Fruit fly (Drosophila melanogaster) whole organism, embryonic: Measurements from ENCODE around the gene mRpL39.

Experiments
- Awh ChIP-seq: fragments of 200-800 bp; sonication (Bioruptor generic); IDR thresholded peaks from 2 replicates; pipeline ENCODE4, ENCODE4 v1.3.6; 2022; ENCODE audit warnings: missing biosample characterization, missing genetic modification characterization
- C15 ChIP-seq: fragments of 200-800 bp; sonication (Bioruptor generic); IDR thresholded peaks from 3 replicates; pipeline ENCODE4 v1.3.6; 2022; ENCODE audit warnings: missing biosample characterization, missing genetic modification characterization
- CG11560 ChIP-seq: fragments of 200-800 bp; sonication (Bioruptor generic); IDR thresholded peaks from 3 replicates; pipeline ENCODE4 v1.3.6; 2022; ENCODE audit warnings: missing biosample characterization, missing genetic modification characterization
- CG1233 ChIP-seq: fragments of 200-800 bp; sonication (Bioruptor generic); optimal IDR thresholded peaks from 4 replicates; lab custom pipeline; 2018; ENCODE audit warnings: missing biosample characterization, mild to moderate bottlenecking, missing genetic modification characterization
- CG14965 ChIP-seq: fragments of 200-800 bp; sonication (Bioruptor generic); optimal IDR thresholded peaks from 2 replicates; lab custom pipeline; 2016; ENCODE audit warnings: missing biosample characterization, missing genetic modification characterization, borderline replicate concordance
- CG18476 ChIP-seq: fragments of 200-800 bp; sonication (Bioruptor generic); optimal IDR thresholded peaks from 2 replicates; lab custom pipeline; 2016; ENCODE audit warnings: missing biosample characterization, mild to moderate bottlenecking, missing genetic modification characterization
- CG31365 ChIP-seq: fragments of 200-800 bp; sonication (Bioruptor generic); optimal IDR thresholded peaks from 2 replicates; lab custom pipeline; 2018; ENCODE audit warnings: missing biosample characterization, mild to moderate bottlenecking, missing genetic modification characterization
- CG31441 ChIP-seq: fragments of 200-800 bp; sonication (Bioruptor generic); IDR thresholded peaks from 2 replicates; pipeline ENCODE4 v1.3.6; 2022; ENCODE audit warnings: missing biosample characterization, missing genetic modification characterization
- CG34224 ChIP-seq: fragments of 200-800 bp; sonication (Bioruptor generic); IDR thresholded peaks from 3 replicates; pipeline ENCODE4 v1.3.6; 2022; ENCODE audit warnings: missing biosample characterization, missing genetic modification characterization; ENCODE audit not compliant: partially characterized antibody
- CG3995 ChIP-seq: fragments of 200-800 bp; sonication (Bioruptor generic); optimal IDR thresholded peaks from 3 replicates; lab custom pipeline; 2016; ENCODE audit warnings: missing biosample characterization, missing genetic modification characterization
- CG4617 ChIP-seq: fragments of 200-800 bp; sonication (Bioruptor generic); optimal IDR thresholded peaks from 3 replicates; lab custom pipeline; 2016; ENCODE audit warnings: missing biosample characterization, missing genetic modification characterization, borderline replicate concordance
- CG5245 ChIP-seq: fragments of 200-800 bp; sonication (Bioruptor generic); optimal IDR thresholded peaks from 3 replicates; lab custom pipeline; 2016; ENCODE audit warnings: missing biosample characterization, missing genetic modification characterization
- CG6272 ChIP-seq: fragments of 200-800 bp; sonication (Bioruptor generic); IDR thresholded peaks from 2 replicates; pipeline ENCODE4 v1.3.6; 2022; ENCODE audit warnings: missing biosample characterization, missing genetic modification characterization
- CG7556 ChIP-seq: fragments of 200-800 bp; sonication (Bioruptor generic); optimal IDR thresholded peaks from 2 replicates; lab custom pipeline; 2017; ENCODE audit warnings: missing biosample characterization, mild to moderate bottlenecking, missing genetic modification characterization
- CG7745 ChIP-seq: fragments of 200-800 bp; sonication (Bioruptor generic); optimal IDR thresholded peaks from 2 replicates; lab custom pipeline; 2018; ENCODE audit warnings: missing biosample characterization, mild to moderate bottlenecking, missing genetic modification characterization, moderate library complexity
- CG8924 ChIP-seq: fragments of 200-800 bp; optimal IDR thresholded peaks from 3 replicates; lab custom pipeline; 2019; ENCODE audit warnings: missing biosample characterization, mild to moderate bottlenecking, missing genetic modification characterization, moderate library complexity
- CG9932 ChIP-seq: fragments of 200-800 bp; sonication (Bioruptor generic); IDR thresholded peaks from 2 replicates; pipeline ENCODE4 v1.3.6; 2022; ENCODE audit warnings: missing biosample characterization, missing genetic modification characterization
- Ets65A ChIP-seq: fragments of 200-800 bp; sonication (Bioruptor generic); peaks from one replicate; lab custom pipeline; 2016; ENCODE audit warnings: missing biosample characterization, missing genetic modification characterization
- H2.0 ChIP-seq: fragments of 200-800 bp; sonication (Bioruptor generic); IDR thresholded peaks from 2 replicates; pipeline ENCODE4 v1.3.6; 2022; ENCODE audit warnings: missing biosample characterization, missing genetic modification characterization
- MBD-R2 ChIP-seq: fragments of 200-800 bp; sonication (Bioruptor generic); IDR thresholded peaks from 2 replicates; pipeline ENCODE4 v1.3.6; 2022; ENCODE audit warnings: missing biosample characterization, missing genetic modification characterization
- Meics ChIP-seq: fragments of 200-800 bp; sonication (Bioruptor generic); optimal IDR thresholded peaks from 2 replicates; lab custom pipeline; 2017; ENCODE audit warnings: missing biosample characterization, mild to moderate bottlenecking, missing genetic modification characterization
- Myb ChIP-seq: fragments of 200-800 bp; sonication (Bioruptor generic); optimal IDR thresholded peaks from 2 replicates; lab custom pipeline; 2016; ENCODE audit warnings: missing biosample characterization, missing genetic modification characterization
- Neu2 ChIP-seq: fragments of 200-800 bp; sonication (Bioruptor generic); optimal IDR thresholded peaks from 3 replicates; lab custom pipeline; 2016; ENCODE audit warnings: missing biosample characterization, missing genetic modification characterization, borderline replicate concordance
- Nf-YB ChIP-seq: fragments of 200-800 bp; sonication (Bioruptor generic); optimal IDR thresholded peaks from 3 replicates; lab custom pipeline; 2019; ENCODE audit warnings: missing biosample characterization, mild to moderate bottlenecking, missing genetic modification characterization, moderate library complexity
- Oli ChIP-seq: fragments of 200-800 bp; sonication (Bioruptor generic); optimal IDR thresholded peaks from 2 replicates; lab custom pipeline; 2018; ENCODE audit warnings: missing biosample characterization, mild to moderate bottlenecking, missing genetic modification characterization, moderate library complexity
- Sry-β ChIP-seq: fragments of 200-800 bp; sonication (Bioruptor generic); optimal IDR thresholded peaks from 2 replicates; lab custom pipeline; 2018; ENCODE audit warnings: missing biosample characterization, mild to moderate bottlenecking, missing genetic modification characterization, moderate library complexity
- Taf1 ChIP-seq: fragments of 200-800 bp; sonication (Bioruptor generic); IDR thresholded peaks from 2 replicates; pipeline ENCODE4 v1.3.6; 2022; ENCODE audit warnings: missing biosample characterization, missing genetic modification characterization
- aop ChIP-seq: fragments of 200-800 bp; sonication (Bioruptor generic); IDR thresholded peaks from 2 replicates; pipeline ENCODE4 v1.3.6; 2022; ENCODE audit warnings: missing biosample characterization, missing genetic modification characterization
- ato ChIP-seq: fragments of 200-800 bp; sonication (Bioruptor generic); IDR thresholded peaks from 2 replicates; pipeline ENCODE4 v1.3.6; 2022; ENCODE audit warnings: missing biosample characterization, missing genetic modification characterization; ENCODE audit not compliant: partially characterized antibody
- bsh ChIP-seq, 2 experiments: fragments of 200-800 bp; sonication (Bioruptor generic); optimal IDR thresholded peaks; 2 replicates each; lab custom pipeline; 2017 to 2018; ENCODE audit warnings: mild to moderate bottlenecking in 2 of 2, missing biosample characterization in 2 of 2, missing genetic modification characterization in 2 of 2, moderate library complexity in 1 of 2
- cad ChIP-seq: fragments of >200 bp; optimal IDR thresholded peaks from 2 replicates; lab custom pipeline; 2017; ENCODE audit warnings: missing biosample characterization, missing genetic modification characterization
- esg ChIP-seq: fragments of 200-800 bp; sonication (Bioruptor generic); conservative IDR thresholded peaks from 2 replicates; pipeline ENCODE4 v1.3.6; 2022; ENCODE audit warnings: missing biosample characterization, missing genetic modification characterization
- fru ChIP-seq: fragments of >200 bp; optimal IDR thresholded peaks from 2 replicates; lab custom pipeline; 2017
- gcm ChIP-seq: fragments of 200-800 bp; sonication (Bioruptor generic); optimal IDR thresholded peaks from 2 replicates; lab custom pipeline; 2019; ENCODE audit warnings: missing biosample characterization, mild to moderate bottlenecking, missing genetic modification characterization, moderate library complexity
- gsb-n ChIP-seq: fragments of 200-800 bp; sonication (Bioruptor generic); optimal IDR thresholded peaks from 3 replicates; lab custom pipeline; 2018; ENCODE audit warnings: missing biosample characterization, mild to moderate bottlenecking, missing genetic modification characterization
- hb ChIP-seq: fragments of 200-800 bp; sonication (Bioruptor generic); IDR thresholded peaks from 3 replicates; pipeline ENCODE4 v1.3.6; 2022; ENCODE audit warnings: missing biosample characterization, missing genetic modification characterization; ENCODE audit not compliant: partially characterized antibody
- hbn ChIP-seq: fragments of 200-800 bp; sonication (Bioruptor generic); IDR thresholded peaks from 2 replicates; pipeline ENCODE4 v1.3.6; 2022; ENCODE audit warnings: missing biosample characterization, missing genetic modification characterization; ENCODE audit not compliant: partially characterized antibody
- hth ChIP-seq: fragments of >200 bp; optimal IDR thresholded peaks from 2 replicates; lab custom pipeline; 2017; ENCODE audit warnings: inconsistent platforms
- inv ChIP-seq: fragments of 200-800 bp; sonication (Bioruptor generic); IDR thresholded peaks from 2 replicates; pipeline ENCODE4 v1.3.6; 2022; ENCODE audit warnings: missing biosample characterization, missing genetic modification characterization; ENCODE audit not compliant: partially characterized antibody
- maf-S ChIP-seq: fragments of 200-800 bp; sonication (Bioruptor generic); optimal IDR thresholded peaks from 2 replicates; lab custom pipeline; 2016; ENCODE audit warnings: missing biosample characterization, missing genetic modification characterization
- mam ChIP-seq: fragments of 200-800 bp; sonication (Bioruptor generic); optimal IDR thresholded peaks from 3 replicates; lab custom pipeline; 2016; ENCODE audit warnings: missing biosample characterization, missing genetic modification characterization
- mld ChIP-seq: fragments of 200-800 bp; sonication (Bioruptor generic); IDR thresholded peaks from 3 replicates; pipeline ENCODE4 v1.3.6; 2022; ENCODE audit warnings: missing biosample characterization, missing genetic modification characterization; ENCODE audit not compliant: partially characterized antibody
- nom ChIP-seq: fragments of 200-800 bp; sonication (Bioruptor generic); optimal IDR thresholded peaks from 2 replicates; lab custom pipeline; 2017; ENCODE audit warnings: missing biosample characterization, missing genetic modification characterization, mild to moderate bottlenecking, moderate library complexity, missing genetic modification reagents
- pb ChIP-seq: fragments of 200-800 bp; sonication (Bioruptor generic); optimal IDR thresholded peaks from 3 replicates; lab custom pipeline; 2016; ENCODE audit warnings: missing biosample characterization, missing genetic modification characterization
- repo ChIP-seq: fragments of 200-800 bp; sonication (Bioruptor generic); optimal IDR thresholded peaks from 2 replicates; lab custom pipeline; 2016; ENCODE audit warnings: missing biosample characterization, missing genetic modification characterization
- row ChIP-seq: fragments of 200-800 bp; sonication (Bioruptor generic); IDR thresholded peaks from 3 replicates; pipeline ENCODE4 v1.3.6; 2022; ENCODE audit warnings: missing biosample characterization, missing genetic modification characterization
- run ChIP-seq: fragments of 200-800 bp; sonication (Bioruptor generic); optimal IDR thresholded peaks from 3 replicates; lab custom pipeline; 2018; ENCODE audit warnings: missing biosample characterization, mild to moderate bottlenecking, missing genetic modification characterization
- sim ChIP-seq: fragments of 200-800 bp; sonication (Bioruptor generic); IDR thresholded peaks from 2 replicates; pipeline ENCODE4 v1.3.6; 2022; ENCODE audit warnings: missing biosample characterization, missing genetic modification characterization
- stwl ChIP-seq: fragments of 200-800 bp; sonication (Bioruptor generic); optimal IDR thresholded peaks from 3 replicates; lab custom pipeline; 2018; ENCODE audit warnings: missing biosample characterization, mild to moderate bottlenecking, missing genetic modification characterization, moderate library complexity
- tio ChIP-seq: fragments of 200-800 bp; sonication (Bioruptor generic); optimal IDR thresholded peaks from 2 replicates; lab custom pipeline; 2017; ENCODE audit warnings: missing biosample characterization, missing genetic modification characterization, inconsistent platforms
- vnd ChIP-seq: fragments of 200-800 bp; sonication (Bioruptor generic); IDR thresholded peaks from 3 replicates; pipeline ENCODE4 v1.3.6; 2022; ENCODE audit warnings: missing biosample characterization, missing genetic modification characterization; ENCODE audit not compliant: partially characterized antibody
- vvl ChIP-seq: fragments of 200-800 bp; sonication (Bioruptor generic); IDR thresholded peaks from 2 replicates; pipeline ENCODE4 v1.3.6; 2022; ENCODE audit warnings: missing biosample characterization, missing genetic modification characterization
- yki ChIP-seq: fragments of >200 bp; optimal IDR thresholded peaks from 3 replicates; lab custom pipeline; 2018

The mRpL39 gene

DNA sequence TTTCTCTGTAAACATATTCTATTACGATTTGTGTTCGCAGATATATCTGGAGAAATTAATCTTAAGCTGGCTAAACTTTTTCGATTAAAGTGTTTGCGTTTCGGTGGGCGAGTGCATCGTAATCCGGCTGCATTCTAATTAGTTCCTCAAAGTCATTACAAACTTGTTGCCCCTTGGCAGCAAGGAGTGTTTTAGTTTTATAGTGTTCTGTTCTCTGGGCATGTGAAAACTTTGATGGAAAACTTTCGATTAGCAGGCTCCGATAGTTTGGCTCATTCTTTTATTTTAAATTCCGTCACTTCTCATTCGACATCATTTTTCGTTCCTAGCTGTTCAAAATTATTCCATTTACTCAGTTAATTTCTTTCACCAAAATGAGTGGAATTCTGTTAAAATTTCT lies 23.7 kb upstream of the mRpL39 start, which contains the start of gene CG32148:
Gene CG32148 (plus strand): TSS at position 301 of the 400 bp plus-strand sequence.
- TF ChIP-seq H2.0 = no peak
- TF ChIP-seq CG5245 (GFP tag; lab: Kevin White, UChicago) = no peak
- no peak for TF ChIP-seq CG11560
- no peak for TF ChIP-seq fru
- TF ChIP-seq Neu2 = no peak
- no peak for TF ChIP-seq esg
- TF ChIP-seq gcm (GFP tag; lab: Kevin White, UChicago) = no peak
- TF ChIP-seq Meics = no peak
- no peak for TF ChIP-seq C15 (GFP tag; lab: Robert Waterston, UW)
- no peak for TF ChIP-seq Sry-β (GFP tag; lab: Kevin White, UChicago)
- no peak for TF ChIP-seq Awh (GFP tag; lab: Robert Waterston, UW)
- TF ChIP-seq ato (GFP tag; lab: Robert Waterston, UW) = no peak
- no peak for TF ChIP-seq Taf1
- TF ChIP-seq vvl = no peak
- TF ChIP-seq CG9932 (GFP tag; lab: Robert Waterston, UW) = no peak

DNA sequence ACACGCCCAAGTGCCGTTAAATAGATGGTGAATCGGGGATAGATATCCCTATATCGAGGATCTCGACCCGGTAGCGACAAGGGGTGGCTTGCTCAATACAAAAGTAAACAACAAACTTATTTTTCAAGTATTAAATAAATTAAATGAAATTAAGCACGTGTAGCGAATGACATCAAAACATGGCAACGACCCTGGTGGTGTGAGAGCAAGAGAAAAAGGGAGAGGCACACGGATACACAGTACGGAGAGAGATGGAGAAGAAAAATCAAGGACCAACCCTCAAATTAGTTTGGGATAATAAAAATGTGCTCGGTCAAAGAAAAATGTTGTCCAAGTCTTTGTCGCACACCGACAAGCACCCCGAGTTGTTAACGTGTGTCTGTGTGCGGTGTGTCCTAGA lies 21.5 kb upstream of the mRpL39 start:
- peak; percentile 93 for TF ChIP-seq gsb-n (tag; lab: Kevin White, UChicago)
- TF ChIP-seq yki (lab: Kevin White, UChicago) = no peak
- peak; percentile 75 for TF ChIP-seq CG7745 (tag; lab: Kevin White, UChicago)
- no peak for TF ChIP-seq CG31365
- no peak for TF ChIP-seq Oli (tag; lab: Kevin White, UChicago)
- no peak for TF ChIP-seq tio
- TF ChIP-seq CG7556 (GFP tag; lab: Kevin White, UChicago) = no peak
- no peak for TF ChIP-seq CG3995 (GFP tag; lab: Kevin White, UChicago)
- TF ChIP-seq CG34224 (GFP tag; lab: Robert Waterston, UW) = no peak
- TF ChIP-seq aop (GFP tag; lab: Robert Waterston, UW) = no peak
- no peak for TF ChIP-seq CG14965 (GFP tag; lab: Kevin White, UChicago)
- no peak for TF ChIP-seq CG31441
- TF ChIP-seq CG18476 = no peak
- no peak for TF ChIP-seq bsh (GFP tag; optimal IDR thresholded peaks at IDR 0.05; lab: Kevin White, UChicago)
- TF ChIP-seq vnd (GFP tag; lab: Robert Waterston, UW) = no peak
- no peak for TF ChIP-seq repo
- peak; percentile 73 for TF ChIP-seq Nf-YB
- TF ChIP-seq hth (lab: Kevin White, UChicago) = no peak
- no peak for TF ChIP-seq mam
- no peak for TF ChIP-seq CG4617
- no peak for TF ChIP-seq hb
- no peak for TF ChIP-seq pb (GFP tag; lab: Kevin White, UChicago)
- TF ChIP-seq mld (GFP tag; lab: Robert Waterston, UW) = no peak
- TF ChIP-seq CG8924 (tag; lab: Kevin White, UChicago) = peak; percentile 59
- TF ChIP-seq Myb = no peak
- TF ChIP-seq row (GFP tag; lab: Robert Waterston, UW) = no peak
- TF ChIP-seq stwl (tag; lab: Kevin White, UChicago) = no peak
- no peak for TF ChIP-seq CG6272 (GFP tag; lab: Robert Waterston, UW)
- no peak for TF ChIP-seq sim (GFP tag; lab: Robert Waterston, UW)
- TF ChIP-seq CG1233 (GFP tag; lab: Kevin White, UChicago) = no peak
- TF ChIP-seq maf-S = no peak
- no peak for TF ChIP-seq inv (GFP tag; lab: Robert Waterston, UW)
- TF ChIP-seq Ets65A (GFP tag; lab: Kevin White, UChicago) = no peak
- no peak for TF ChIP-seq MBD-R2 (GFP tag; lab: Robert Waterston, UW)
- no peak for TF ChIP-seq nom (GFP tag; lab: Kevin White, UChicago)
- TF ChIP-seq cad (GFP tag; lab: Kevin White, UChicago) = peak; percentile 32
- TF ChIP-seq run = no peak
- no peak for TF ChIP-seq hbn (GFP tag; lab: Robert Waterston, UW)
